Worm (Caenorhabditis elegans): ENCODE results near the gene K05F1.14.

K05F1.14 gene

DNA sequence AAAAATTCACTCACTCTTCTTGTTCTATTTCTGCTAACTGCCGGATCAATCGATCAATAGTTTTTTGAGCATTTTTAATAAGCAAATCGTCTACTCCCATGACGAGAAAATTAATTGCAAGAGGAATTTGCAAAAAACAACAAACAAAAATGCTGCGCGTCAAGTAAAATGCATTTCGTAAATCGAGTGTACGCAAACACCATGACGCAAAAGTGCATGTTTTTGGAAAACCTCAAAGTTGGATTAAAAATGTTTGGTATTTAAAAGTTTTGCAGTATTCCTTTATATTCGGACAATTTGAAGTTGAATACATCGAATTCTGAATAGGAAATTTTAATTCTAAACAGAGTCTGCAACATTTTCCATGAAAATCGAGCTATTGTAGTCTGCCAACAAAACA lies 46.8 kb upstream of the K05F1.14 start, which contains the start of gene ZK1248.19 (continued):
- TF ChIP-seq tbx-2 (tag; optimal IDR thresholded peaks at IDR 0.05) (no peak), egl-13 (tag; optimal IDR thresholded peaks at IDR 0.05) (no peak), lir-3 (tag; optimal IDR thresholded peaks at IDR 0.05; ENCODE audit: poor library complexity) (no peak), elt-2 (tag; optimal IDR thresholded peaks at IDR 0.05) (no peak), unc-98 (GFP tag; IDR thresholded peaks at IDR 0.05) (no peak), elt-3 (tag; optimal IDR thresholded peaks at IDR 0.05) (peak in 1 of 6 experiments; percentile 4), fkh-8 (tag; optimal IDR thresholded peaks at IDR 0.05) (no peak), aly-2 (tag; optimal IDR thresholded peaks at IDR 0.05) (no peak), nhr-77 (tag; optimal IDR thresholded peaks at IDR 0.05) (no peak), ztf-11 (tag; optimal IDR thresholded peaks at IDR 0.05) (no peak), rnt-1 (tag; optimal IDR thresholded peaks at IDR 0.05) (peak; percentile 56), C16A3.4 (tag; optimal IDR thresholded peaks at IDR 0.05) (peak; percentile 54), sox-4 (tag; optimal IDR thresholded peaks at IDR 0.05) (no peak), unc-62 (GFP tag; optimal IDR thresholded peaks at IDR 0.05) (no peak), ceh-82 (tag; optimal IDR thresholded peaks at IDR 0.05) (peak in 1 of 3 experiments; percentile 13), sptf-1 (tag; optimal IDR thresholded peaks at IDR 0.05) (no peak), lin-15B (tag; optimal IDR thresholded peaks at IDR 0.05) (no peak), ceh-8 (GFP tag; optimal IDR thresholded peaks at IDR 0.05) (no peak), ceh-63 (GFP tag; optimal IDR thresholded peaks at IDR 0.05) (no peak), tlp-1 (tag; optimal IDR thresholded peaks at IDR 0.05) (no peak), nhr-237 (tag; optimal IDR thresholded peaks at IDR 0.05) (no peak), nhr-90 (tag; optimal IDR thresholded peaks at IDR 0.05; ENCODE audit: poor library complexity) (no peak), hlh-17 (GFP tag; optimal IDR thresholded peaks at IDR 0.05; ENCODE audit: borderline replicate concordance) (no peak), snpc-4 (tag; optimal IDR thresholded peaks at IDR 0.05) (peak; percentile 0), snu-23 (GFP tag; optimal IDR thresholded peaks at IDR 0.05) (peak; percentile 53), lin-35 (GFP tag; optimal IDR thresholded peaks at IDR 0.05) (peak in 1 of 2 experiments; percentile 39), grh-1 (GFP tag; IDR thresholded peaks at IDR 0.05) (no peak), fkh-4 (tag; optimal IDR thresholded peaks at IDR 0.05; ENCODE audit: borderline replicate concordance) (no peak), blmp-1 (tag; optimal IDR thresholded peaks at IDR 0.05) (no peak), zag-1 (tag; optimal IDR thresholded peaks at IDR 0.05) (no peak), dpl-1 (GFP tag; optimal IDR thresholded peaks at IDR 0.05) (peak; percentile 5 to 49 (median 31)), unc-130 (tag; optimal IDR thresholded peaks at IDR 0.05) (peak; percentile 32), nhr-76 (tag; optimal IDR thresholded peaks at IDR 0.05) (no peak), nhr-84 (tag; optimal IDR thresholded peaks at IDR 0.05) (no peak), skn-1 (tag; optimal IDR thresholded peaks at IDR 0.05) (no peak), pqm-1 (tag; optimal IDR thresholded peaks at IDR 0.05) (no peak), nhr-11 (tag; optimal IDR thresholded peaks at IDR 0.05) (no peak), xbp-1 (tag; optimal IDR thresholded peaks at IDR 0.05) (peak; percentile 15), lsy-2 (tag; optimal IDR thresholded peaks at IDR 0.05) (peak; percentile 42 to 58), dsc-1 (tag; optimal IDR thresholded peaks at IDR 0.05) (peak; percentile 14), swsn-7 (tag; optimal IDR thresholded peaks at IDR 0.05) (peak; percentile 17), pag-3 (tag; optimal IDR thresholded peaks at IDR 0.05; ENCODE audit: borderline replicate concordance, insufficient read depth) (no peak), ztf-4 (tag; optimal IDR thresholded peaks at IDR 0.05) (no peak), unc-86 (tag; optimal IDR thresholded peaks at IDR 0.05) (no peak), mdl-1 (tag; optimal IDR thresholded peaks at IDR 0.05) (no peak), nhr-47 (tag; optimal IDR thresholded peaks at IDR 0.05) (peak; percentile 35), nhr-71 (tag; optimal IDR thresholded peaks at IDR 0.05) (peak; percentile 43), vab-15 (tag; optimal IDR thresholded peaks at IDR 0.05) (no peak), zip-4 (GFP tag; optimal IDR thresholded peaks at IDR 0.05) (no peak), C34B4.2 (tag; optimal IDR thresholded peaks at IDR 0.05) (no peak)

Data from whole organism, L1 larva.